Fruit fly (Drosophila melanogaster) whole organism, embryonic: ENCODE data around the gene CG13306.
A peak's percentile ranks its signal among the peaks of the same experiment; 100 is the strongest.

Experiments
- B-H2 ChIP-seq: fragments of 200-800 bp; sonication (Bioruptor generic); optimal IDR thresholded peaks from 2 replicates; lab custom pipeline; 2018; ENCODE audit warnings: missing biosample characterization, mild to moderate bottlenecking, missing genetic modification characterization
- C15 ChIP-seq: fragments of 200-800 bp; sonication (Bioruptor generic); IDR thresholded peaks from 3 replicates; pipeline ENCODE4 v1.3.6; 2022; ENCODE audit warnings: missing biosample characterization, missing genetic modification characterization
- CG1024 ChIP-seq: fragments of 200-800 bp; sonication (Bioruptor generic); IDR thresholded peaks from 2 replicates; pipeline ENCODE4 v1.3.6; 2022; ENCODE audit warnings: missing biosample characterization, missing genetic modification characterization
- CG10565 ChIP-seq: fragments of 200-800 bp; sonication (Bioruptor generic); optimal IDR thresholded peaks from 3 replicates; lab custom pipeline; 2016; ENCODE audit warnings: missing biosample characterization, mild to moderate bottlenecking, missing genetic modification characterization
- CG10979 ChIP-seq: fragments of 200-800 bp; sonication (Bioruptor generic); optimal IDR thresholded peaks from 2 replicates; lab custom pipeline; 2018; ENCODE audit warnings: missing biosample characterization, mild to moderate bottlenecking, missing genetic modification characterization, moderate library complexity
- CG11093 ChIP-seq: fragments of 200-800 bp; sonication (Bioruptor generic); IDR thresholded peaks from 3 replicates; pipeline ENCODE4 v1.3.6; 2022; ENCODE audit warnings: missing biosample characterization, missing genetic modification characterization
- CG12219 ChIP-seq: fragments of 200-800 bp; sonication (Bioruptor generic); optimal IDR thresholded peaks from 3 replicates; lab custom pipeline; 2018; ENCODE audit warnings: missing biosample characterization, mild to moderate bottlenecking, missing genetic modification characterization
- CG13123 ChIP-seq: fragments of 200-800 bp; sonication (Bioruptor generic); optimal IDR thresholded peaks from 2 replicates; lab custom pipeline; 2016; ENCODE audit warnings: missing biosample characterization, missing genetic modification characterization
- CG14965 ChIP-seq: fragments of 200-800 bp; sonication (Bioruptor generic); optimal IDR thresholded peaks from 2 replicates; lab custom pipeline; 2016; ENCODE audit warnings: missing biosample characterization, missing genetic modification characterization, borderline replicate concordance
- CG1602 ChIP-seq: fragments of 200-800 bp; sonication (Bioruptor generic); optimal IDR thresholded peaks from 3 replicates; lab custom pipeline; 2016; ENCODE audit warnings: missing biosample characterization, missing genetic modification characterization
- CG1603 ChIP-seq: fragments of 200-800 bp; sonication (Bioruptor generic); optimal IDR thresholded peaks from 2 replicates; lab custom pipeline; 2019; ENCODE audit warnings: missing biosample characterization, mild to moderate bottlenecking, missing genetic modification characterization, moderate library complexity
- CG16813 ChIP-seq: fragments of 200-800 bp; sonication (Bioruptor generic); IDR thresholded peaks from 3 replicates; pipeline ENCODE4 v1.3.6; 2022; ENCODE audit warnings: missing biosample characterization, missing genetic modification characterization; ENCODE audit not compliant: partially characterized antibody
- CG16815 ChIP-seq: fragments of 200-800 bp; sonication (Bioruptor generic); optimal IDR thresholded peaks from 3 replicates; lab custom pipeline; 2017; ENCODE audit warnings: missing biosample characterization, mild to moderate bottlenecking, missing genetic modification characterization
- CG17612 ChIP-seq: fragments of 200-800 bp; sonication (Bioruptor generic); IDR thresholded peaks from 2 replicates; pipeline ENCODE4 v1.3.6; 2022; ENCODE audit warnings: missing biosample characterization, missing genetic modification characterization
- CG18262 ChIP-seq: fragments of 200-800 bp; optimal IDR thresholded peaks from 3 replicates; lab custom pipeline; 2019; ENCODE audit warnings: missing biosample characterization, mild to moderate bottlenecking, missing genetic modification characterization, moderate library complexity
- CG2120 ChIP-seq: fragments of 200-800 bp; sonication (Bioruptor generic); optimal IDR thresholded peaks from 3 replicates; lab custom pipeline; 2016; ENCODE audit warnings: missing biosample characterization, missing genetic modification characterization
- CG31388 ChIP-seq: fragments of 200-800 bp; sonication (Bioruptor generic); optimal IDR thresholded peaks from 2 replicates; lab custom pipeline; 2016; ENCODE audit warnings: missing biosample characterization, missing genetic modification characterization
- CG3163 ChIP-seq: fragments of 200-800 bp; sonication (Bioruptor generic); optimal IDR thresholded peaks from 3 replicates; lab custom pipeline; 2016; ENCODE audit warnings: missing biosample characterization, missing genetic modification characterization
- CG33213 ChIP-seq: fragments of 200-800 bp; sonication (Bioruptor generic); optimal IDR thresholded peaks from 3 replicates; lab custom pipeline; 2016; ENCODE audit warnings: missing biosample characterization, missing genetic modification characterization
- CG34376 ChIP-seq: fragments of 200-800 bp; sonication (Bioruptor generic); optimal IDR thresholded peaks from 2 replicates; lab custom pipeline; 2018; ENCODE audit warnings: missing biosample characterization, mild to moderate bottlenecking, missing genetic modification characterization
- CG42726 ChIP-seq: fragments of 200-800 bp; sonication (Bioruptor generic); IDR thresholded peaks from 2 replicates; pipeline ENCODE4 v1.3.6; 2022; ENCODE audit warnings: missing biosample characterization, missing genetic modification characterization; ENCODE audit not compliant: partially characterized antibody
- CG6854 ChIP-seq: fragments of 200-800 bp; sonication (Bioruptor generic); optimal IDR thresholded peaks from 3 replicates; lab custom pipeline; 2017; ENCODE audit warnings: missing biosample characterization, mild to moderate bottlenecking, missing genetic modification characterization
- CG7271 ChIP-seq: fragments of 200-800 bp; sonication (Bioruptor generic); optimal IDR thresholded peaks from 2 replicates; lab custom pipeline; 2018; ENCODE audit warnings: missing biosample characterization, mild to moderate bottlenecking, missing genetic modification characterization, moderate library complexity
- CG7839 ChIP-seq: fragments of 200-800 bp; sonication (Bioruptor generic); optimal IDR thresholded peaks from 3 replicates; lab custom pipeline; 2018; ENCODE audit warnings: missing biosample characterization, mild to moderate bottlenecking, missing genetic modification characterization, moderate library complexity
- CG9609 ChIP-seq: fragments of 200-800 bp; sonication (Bioruptor generic); optimal IDR thresholded peaks from 3 replicates; lab custom pipeline; 2016; ENCODE audit warnings: missing biosample characterization, missing genetic modification characterization
- CHES-1-like ChIP-seq: fragments of 200-800 bp; sonication (Bioruptor generic); optimal IDR thresholded peaks from 2 replicates; lab custom pipeline; 2016; ENCODE audit warnings: missing biosample characterization, missing genetic modification characterization
- Doc3 ChIP-seq: fragments of 200-800 bp; sonication (Bioruptor generic); IDR thresholded peaks from 3 replicates; pipeline ENCODE4 v1.3.6; 2022; ENCODE audit warnings: missing biosample characterization, missing genetic modification characterization; ENCODE audit not compliant: partially characterized antibody
- Dp ChIP-seq: fragments of 200-800 bp; sonication (Bioruptor generic); optimal IDR thresholded peaks from 2 replicates; lab custom pipeline; 2018; ENCODE audit warnings: missing biosample characterization, mild to moderate bottlenecking, missing genetic modification characterization, moderate library complexity
- Dref ChIP-seq: fragments of 200-800 bp; sonication (Bioruptor generic); IDR thresholded peaks from 2 replicates; pipeline ENCODE4 v1.3.6; 2022; ENCODE audit warnings: missing biosample characterization, missing genetic modification characterization
- E2f2 ChIP-seq: fragments of 200-800 bp; sonication (Bioruptor generic); IDR thresholded peaks from 2 replicates; pipeline ENCODE4 v1.3.6; 2022; ENCODE audit warnings: missing biosample characterization, missing genetic modification characterization
- Elba2 ChIP-seq: fragments of 200-800 bp; sonication (Bioruptor generic); optimal IDR thresholded peaks from 3 replicates; lab custom pipeline; 2016; ENCODE audit warnings: missing biosample characterization, missing genetic modification characterization
- Ets65A ChIP-seq: fragments of 200-800 bp; sonication (Bioruptor generic); peaks from one replicate; lab custom pipeline; 2016; ENCODE audit warnings: missing biosample characterization, missing genetic modification characterization
- Hmr ChIP-seq: fragments of 200-800 bp; sonication (Bioruptor generic); optimal IDR thresholded peaks from 3 replicates; lab custom pipeline; 2017; ENCODE audit warnings: mild to moderate bottlenecking, missing biosample characterization, missing genetic modification reagents, missing genetic modification characterization
- MBD-R2 ChIP-seq: fragments of 200-800 bp; sonication (Bioruptor generic); IDR thresholded peaks from 2 replicates; pipeline ENCODE4 v1.3.6; 2022; ENCODE audit warnings: missing biosample characterization, missing genetic modification characterization
- NK7.1 ChIP-seq: fragments of 200-800 bp; sonication (Bioruptor generic); optimal IDR thresholded peaks from 3 replicates; lab custom pipeline; 2016; ENCODE audit warnings: missing biosample characterization, missing genetic modification characterization
- Oaz ChIP-seq: fragments of 200-800 bp; sonication (Bioruptor generic); IDR thresholded peaks from 2 replicates; pipeline ENCODE4 v1.3.6; 2022; ENCODE audit warnings: missing biosample characterization, missing genetic modification characterization
- Sox102F ChIP-seq: fragments of 200-800 bp; sonication (Bioruptor generic); optimal IDR thresholded peaks from 2 replicates; lab custom pipeline; 2018; ENCODE audit warnings: missing biosample characterization, mild to moderate bottlenecking, missing genetic modification characterization, moderate library complexity
- Usf ChIP-seq: fragments of 200-800 bp; sonication (Bioruptor generic); optimal IDR thresholded peaks from 2 replicates; lab custom pipeline; 2017; ENCODE audit warnings: missing genotype, missing biosample characterization, missing genetic modification characterization
- chinmo ChIP-seq: fragments of 200-800 bp; sonication (Bioruptor generic); IDR thresholded peaks from 4 replicates; pipeline ENCODE4 v1.3.6; 2022; ENCODE audit warnings: missing biosample characterization, missing genetic modification characterization; ENCODE audit not compliant: partially characterized antibody
- dimm ChIP-seq: fragments of 200-800 bp; sonication (Bioruptor generic); IDR thresholded peaks from 2 replicates; pipeline ENCODE4 v1.3.6; 2022; ENCODE audit warnings: missing biosample characterization, missing genetic modification characterization
- hb ChIP-seq: fragments of 200-800 bp; sonication (Bioruptor generic); IDR thresholded peaks from 3 replicates; pipeline ENCODE4 v1.3.6; 2022; ENCODE audit warnings: missing biosample characterization, missing genetic modification characterization; ENCODE audit not compliant: partially characterized antibody
- nerfin-2 ChIP-seq: fragments of 200-800 bp; sonication (Bioruptor generic); IDR thresholded peaks from 2 replicates; pipeline ENCODE4 v1.3.6; 2022; ENCODE audit warnings: missing biosample characterization, missing genetic modification characterization; ENCODE audit not compliant: partially characterized antibody
- org-1 ChIP-seq: fragments of 200-800 bp; sonication (Bioruptor generic); optimal IDR thresholded peaks from 2 replicates; lab custom pipeline; 2017; ENCODE audit warnings: missing biosample characterization, missing genetic modification characterization
- repo ChIP-seq: fragments of 200-800 bp; sonication (Bioruptor generic); optimal IDR thresholded peaks from 2 replicates; lab custom pipeline; 2016; ENCODE audit warnings: missing biosample characterization, missing genetic modification characterization
- ro ChIP-seq: fragments of 200-800 bp; sonication (Bioruptor generic); IDR thresholded peaks from 2 replicates; pipeline ENCODE4 v1.3.6; 2022; ENCODE audit warnings: missing biosample characterization, missing genetic modification characterization
- run ChIP-seq: fragments of 200-800 bp; sonication (Bioruptor generic); optimal IDR thresholded peaks from 3 replicates; lab custom pipeline; 2018; ENCODE audit warnings: missing biosample characterization, mild to moderate bottlenecking, missing genetic modification characterization
- salm ChIP-seq: fragments of 200-800 bp; sonication (Bioruptor generic); optimal IDR thresholded peaks from 2 replicates; lab custom pipeline; 2018; ENCODE audit warnings: missing biosample characterization, mild to moderate bottlenecking, missing genetic modification characterization
- scrt ChIP-seq: fragments of 200-800 bp; sonication (Bioruptor generic); optimal IDR thresholded peaks from 2 replicates; lab custom pipeline; 2018; ENCODE audit warnings: missing biosample characterization, mild to moderate bottlenecking, missing genetic modification characterization, moderate library complexity
- shn ChIP-seq: fragments of 200-800 bp; sonication (Bioruptor generic); optimal IDR thresholded peaks from 3 replicates; lab custom pipeline; 2016; ENCODE audit warnings: missing biosample characterization, missing genetic modification characterization
- twi ChIP-seq: fragments of 200-800 bp; optimal IDR thresholded peaks from 2 replicates; lab custom pipeline; 2019; ENCODE audit warnings: missing biosample characterization, mild to moderate bottlenecking, missing genetic modification characterization, moderate library complexity
- zen2 ChIP-seq: fragments of 200-800 bp; sonication (Bioruptor generic); IDR thresholded peaks from 3 replicates; pipeline ENCODE4 v1.3.6; 2022; ENCODE audit warnings: missing biosample characterization, missing genetic modification characterization; ENCODE audit not compliant: partially characterized antibody

The CG13306 gene

DNA sequence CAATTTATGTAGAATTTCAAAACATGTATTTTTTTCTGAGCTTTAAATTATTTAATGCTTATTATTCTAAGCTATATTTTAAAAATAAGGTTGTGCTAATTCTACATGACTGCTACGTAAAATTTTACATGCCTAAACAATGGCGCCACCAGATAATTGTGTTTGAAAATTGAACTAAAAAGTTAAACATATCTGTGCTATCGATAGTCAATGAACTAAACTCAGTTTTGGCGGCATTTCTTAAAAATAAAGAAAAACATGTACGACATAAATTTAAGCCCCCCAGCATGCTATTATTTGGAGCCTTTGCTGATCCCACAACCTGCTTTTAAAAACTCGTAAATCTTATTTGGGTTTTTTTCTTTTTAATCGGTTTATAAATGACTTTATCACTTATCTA, 30.9 kb downstream of the CG13306 start (continued):
- TF ChIP-seq Sox102F (GFP tag; lab: Kevin White, UChicago) (no peak), org-1 (GFP tag; lab: Kevin White, UChicago) (no peak), Doc3 (GFP tag; lab: Robert Waterston, UW) (peak; percentile 55; the same call in 1 of the 3 replicates), Usf (no peak), chinmo (GFP tag; lab: Robert Waterston, UW) (peak; percentile 80; the same call in 2 of the 4 replicates), CG7839 (tag; lab: Kevin White, UChicago) (peak; percentile 23), zen2 (GFP tag; lab: Robert Waterston, UW) (no peak; the same call in 2 of the 3 replicates), Hmr (GFP tag; lab: Kevin White, UChicago) (peak; percentile 21), CG11093 (GFP tag; lab: Robert Waterston, UW) (no peak), C15 (GFP tag; lab: Robert Waterston, UW) (no peak), B-H2 (GFP tag; lab: Kevin White, UChicago) (peak; percentile 25), repo (GFP tag; lab: Kevin White, UChicago) (no peak), CG16813 (GFP tag; lab: Robert Waterston, UW) (peak; percentile 75), CG1602 (no peak), Elba2 (no peak), Dp (GFP tag; lab: Kevin White, UChicago) (peak; percentile 96), twi (tag; lab: Kevin White, UChicago) (no peak), CG31388 (no peak), Dref (GFP tag; lab: Robert Waterston, UW) (peak; percentile 91), CG17612 (GFP tag; lab: Robert Waterston, UW) (no peak), dimm (no peak), CG1603 (peak; percentile 60), MBD-R2 (GFP tag; lab: Robert Waterston, UW) (peak; percentile 28; the same call in 1 of the 2 replicates), hb (0 out of 3 replicates have a peak, but pooled peaks have one; percentile 12), E2f2 (GFP tag; lab: Robert Waterston, UW) (peak; percentile 98), CG9609 (no peak), CG18262 (tag; lab: Kevin White, UChicago) (peak; percentile 19), salm (tag; lab: Kevin White, UChicago) (no peak), CG6854 (GFP tag; lab: Kevin White, UChicago) (no peak), shn (GFP tag; lab: Kevin White, UChicago) (no peak), run (no peak), nerfin-2 (GFP tag; lab: Robert Waterston, UW) (peak; percentile 61), CG34376 (GFP tag; lab: Kevin White, UChicago) (no peak), CG16815 (GFP tag; lab: Kevin White, UChicago) (no peak), CG12219 (no peak), CG1024 (no peak), scrt (GFP tag; lab: Kevin White, UChicago) (no peak), CG7271 (tag; lab: Kevin White, UChicago) (no peak), CG33213 (GFP tag; lab: Kevin White, UChicago) (peak; percentile 0), CHES-1-like (GFP tag; lab: Kevin White, UChicago) (no peak), CG10979 (tag; lab: Kevin White, UChicago) (no peak), CG42726 (GFP tag; lab: Robert Waterston, UW) (peak; percentile 73; the same call in 1 of the 2 replicates), Ets65A (GFP tag; lab: Kevin White, UChicago) (peak; percentile 29), CG3163 (GFP tag; lab: Kevin White, UChicago) (no peak), CG13123 (no peak), CG2120 (GFP tag; lab: Kevin White, UChicago) (peak; percentile 18), NK7.1 (GFP tag; lab: Kevin White, UChicago) (no peak), CG14965 (GFP tag; lab: Kevin White, UChicago) (no peak), ro (GFP tag; lab: Robert Waterston, UW) (no peak), CG10565 (GFP tag; lab: Kevin White, UChicago) (no peak), Oaz (GFP tag; lab: Robert Waterston, UW) (no peak)
